Worm (Caenorhabditis elegans) whole organism, L2 larva: ENCODE measurements around the gene lgc-57.

Source experiments
- C34F6.9 ChIP-seq: fragments of 150-350 bp; optimal IDR thresholded peaks from 2 replicates; lab custom pipeline; 2014; ENCODE audit warnings: missing biosample characterization, missing genetic modification characterization
- F13H6.1 ChIP-seq: sonication (generic microtip); optimal IDR thresholded peaks from 2 replicates; lab custom pipeline; 2016; ENCODE audit warnings: missing genetic modification characterization, missing compliant biosample characterization
- R02D3.7 ChIP-seq: fragments of 150-350 bp; optimal IDR thresholded peaks from 2 replicates; lab custom pipeline; 2014; ENCODE audit warnings: missing biosample characterization, missing genetic modification characterization
- Y55F3AM.14 ChIP-seq: fragments of 200-800 bp; sonication (Bioruptor generic); optimal IDR thresholded peaks from 2 replicates; lab custom pipeline; 2018; ENCODE audit warnings: mild to moderate bottlenecking, missing genetic modification characterization, missing compliant biosample characterization
- alr-1 ChIP-seq: fragments of 150-350 bp; optimal IDR thresholded peaks from 2 replicates; lab custom pipeline; 2014; ENCODE audit warnings: missing biosample characterization, missing genetic modification characterization
- aly-2 ChIP-seq: fragments of 150-350 bp; optimal IDR thresholded peaks from 2 replicates; lab custom pipeline; 2014; ENCODE audit warnings: missing biosample characterization, missing genetic modification characterization
- ama-1 ChIP-seq: fragments of 150-350 bp; optimal IDR thresholded peaks from 2 replicates; lab custom pipeline; 2018; ENCODE audit warnings: inconsistent platforms
- blmp-1 ChIP-seq: sonication (generic microtip); optimal IDR thresholded peaks from 2 replicates; lab custom pipeline; 2017; ENCODE audit warnings: missing genetic modification characterization, mild to moderate bottlenecking, missing compliant biosample characterization, antibody characterized with exemption, moderate library complexity; ENCODE audit not compliant: insufficient read depth
- ceh-16 ChIP-seq: fragments of 150-350 bp; optimal IDR thresholded peaks from 2 replicates; lab custom pipeline; 2014; ENCODE audit warnings: missing biosample characterization, missing genetic modification characterization
- ceh-82 ChIP-seq: fragments of 150-350 bp; optimal IDR thresholded peaks from 2 replicates; lab custom pipeline; 2014; ENCODE audit warnings: missing biosample characterization, missing genetic modification characterization
- egl-27 ChIP-seq: sonication (generic microtip); optimal IDR thresholded peaks from 3 replicates; lab custom pipeline; 2017; ENCODE audit warnings: missing biosample characterization, missing genetic modification reagents, missing genetic modification characterization
- elt-3 ChIP-seq: sonication (generic microtip); optimal IDR thresholded peaks from 2 replicates; lab custom pipeline; 2017; ENCODE audit warnings: missing biosample characterization, missing genetic modification characterization
- fos-1 ChIP-seq: fragments of 150-350 bp; optimal IDR thresholded peaks from 2 replicates; lab custom pipeline; 2014; ENCODE audit warnings: missing biosample characterization, missing genetic modification characterization
- gmeb-1 ChIP-seq: fragments of 150-350 bp; optimal IDR thresholded peaks from 2 replicates; lab custom pipeline; 2014; ENCODE audit warnings: missing biosample characterization, missing genetic modification characterization
- lin-11 ChIP-seq: fragments of 150-350 bp; sonication (generic microtip); optimal IDR thresholded peaks from 2 replicates; lab custom pipeline; 2014; ENCODE audit warnings: missing biosample characterization, missing genetic modification characterization, inconsistent platforms, mixed read lengths
- lin-13 ChIP-seq: fragments of 150-350 bp; optimal IDR thresholded peaks from 2 replicates; lab custom pipeline; 2014; ENCODE audit warnings: missing biosample characterization, missing genetic modification reagents, missing genetic modification characterization
- lin-39 ChIP-seq: fragments of 150-350 bp; optimal IDR thresholded peaks from 2 replicates; lab custom pipeline; 2014; ENCODE audit warnings: missing biosample characterization, missing genetic modification reagents, missing genetic modification characterization
- mdl-1 ChIP-seq, 2 experiments: fragments of 150-350 bp in 1 of 2; sonication (generic microtip) in 1 of 2; optimal IDR thresholded peaks; 2 replicates each; lab custom pipeline; 2017; ENCODE audit warnings: missing biosample characterization in 2 of 2, missing genetic modification characterization in 2 of 2
- nhr-10 ChIP-seq: sonication (generic microtip); optimal IDR thresholded peaks from 2 replicates; lab custom pipeline; 2017; ENCODE audit warnings: missing biosample characterization, missing genetic modification characterization
- nhr-12 ChIP-seq: fragments of 150-350 bp; optimal IDR thresholded peaks from 2 replicates; lab custom pipeline; 2014; ENCODE audit warnings: missing biosample characterization, missing genetic modification characterization
- nhr-129 ChIP-seq: fragments of 150-350 bp; optimal IDR thresholded peaks from 2 replicates; lab custom pipeline; 2014; ENCODE audit warnings: missing biosample characterization, missing genetic modification characterization
- nhr-21 ChIP-seq: fragments of 150-350 bp; optimal IDR thresholded peaks from 2 replicates; lab custom pipeline; 2014; ENCODE audit warnings: missing biosample characterization, missing genetic modification characterization
- nhr-23 ChIP-seq: fragments of 150-350 bp; optimal IDR thresholded peaks from 2 replicates; lab custom pipeline; 2014; ENCODE audit warnings: missing biosample characterization, missing genetic modification reagents, missing genetic modification characterization
- nhr-237 ChIP-seq: fragments of 150-350 bp; optimal IDR thresholded peaks from 2 replicates; lab custom pipeline; 2014; ENCODE audit warnings: missing biosample characterization, missing genetic modification characterization
- nhr-25 ChIP-seq: fragments of 150-350 bp; sonication (generic microtip); optimal IDR thresholded peaks from 3 replicates; lab custom pipeline; 2014; ENCODE audit warnings: missing biosample characterization, missing genetic modification characterization
- nhr-77 ChIP-seq: fragments of 150-350 bp; optimal IDR thresholded peaks from 2 replicates; lab custom pipeline; 2014; ENCODE audit warnings: missing biosample characterization, missing genetic modification characterization
- skn-1 ChIP-seq: sonication (generic microtip); optimal IDR thresholded peaks from 2 replicates; lab custom pipeline; 2017; ENCODE audit warnings: missing biosample characterization, missing genetic modification characterization
- sma-3 ChIP-seq: sonication (generic microtip); optimal IDR thresholded peaks from 2 replicates; lab custom pipeline; 2016; ENCODE audit warnings: missing genetic modification reagents, missing genetic modification characterization, missing compliant biosample characterization
- sma-9 ChIP-seq, 2 experiments: fragments of 150-350 bp in 1 of 2; sonication (generic microtip) in 1 of 2; optimal IDR thresholded peaks; 2 replicates each; lab custom pipeline; 2014 to 2016; ENCODE audit warnings: missing genetic modification characterization in 2 of 2, mild to moderate bottlenecking in 1 of 2, missing biosample characterization in 1 of 2, missing compliant biosample characterization in 1 of 2, missing genetic modification reagents in 1 of 2, moderate library complexity in 1 of 2
- snpc-4 ChIP-seq: fragments of 150-350 bp; optimal IDR thresholded peaks from 2 replicates; lab custom pipeline; 2014; ENCODE audit warnings: missing biosample characterization, missing genetic modification characterization
- unc-39 ChIP-seq: fragments of 150-350 bp; optimal IDR thresholded peaks from 2 replicates; lab custom pipeline; 2014; ENCODE audit warnings: missing biosample characterization, missing genetic modification characterization
- unc-62 ChIP-seq: fragments of 150-350 bp; optimal IDR thresholded peaks from 2 replicates; lab custom pipeline; 2014; ENCODE audit warnings: missing biosample characterization, missing genetic modification reagents, missing genetic modification characterization
- zag-1 ChIP-seq: fragments of 150-350 bp; optimal IDR thresholded peaks from 2 replicates; lab custom pipeline; 2014; ENCODE audit warnings: missing biosample characterization, missing genetic modification characterization
- ztf-1 ChIP-seq: fragments of 200-800 bp; sonication (Bioruptor generic); conservative IDR thresholded peaks from 2 replicates; pipeline ENCODE4 v1.3.6; 2022; ENCODE audit warnings: missing genetic modification characterization, missing compliant biosample characterization
- ztf-11 ChIP-seq: sonication (generic microtip); optimal IDR thresholded peaks from 2 replicates; lab custom pipeline; 2017; ENCODE audit warnings: missing biosample characterization, missing genetic modification characterization
- ztf-4 ChIP-seq: fragments of 150-350 bp; optimal IDR thresholded peaks from 2 replicates; lab custom pipeline; 2014; ENCODE audit warnings: missing biosample characterization, missing genetic modification characterization

The lgc-57 gene

DNA sequence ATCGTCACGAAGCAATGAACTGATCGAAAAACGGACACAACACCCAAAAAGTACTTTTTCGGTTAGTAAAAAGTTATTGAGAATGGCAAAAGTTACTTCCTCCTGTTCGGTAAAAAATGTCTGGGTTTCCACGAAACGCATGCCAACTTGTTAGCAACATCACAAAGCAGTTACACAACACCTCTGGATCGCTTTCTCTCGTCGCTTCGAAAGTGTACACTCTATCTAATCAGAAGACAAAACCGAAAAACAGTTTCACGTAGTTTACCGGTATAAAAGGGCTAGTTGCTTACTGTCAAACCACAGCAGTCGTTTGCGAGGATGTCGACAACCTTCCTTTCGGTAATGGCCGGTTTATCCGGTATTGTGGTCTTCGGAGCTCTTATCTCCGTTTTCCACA is 12.1 kb downstream of the lgc-57 start, which contains the start of gene col-80:
Gene col-80, plus strand, starts transcription at position 301 of the 400 bp plus-strand sequence.
- TF ChIP-seq snpc-4 (tag; lab: Kevin White, UChicago) = no peak
- TF ChIP-seq unc-39 (tag; lab: Kevin White, UChicago) = no peak
- no peak for TF ChIP-seq nhr-77 (tag; lab: Kevin White, UChicago)
- TF ChIP-seq nhr-10 (tag; lab: Kevin White, UChicago) = no peak
- TF ChIP-seq ceh-82 (tag; lab: Kevin White, UChicago) = no peak
- TF ChIP-seq lin-13 (GFP tag; lab: Kevin White, UChicago) = no peak
- TF ChIP-seq skn-1 = no peak
- no peak for TF ChIP-seq fos-1 (tag; lab: Kevin White, UChicago)
- no peak for TF ChIP-seq ceh-16 (tag; lab: Kevin White, UChicago)
- no peak for TF ChIP-seq R02D3.7 (tag; lab: Kevin White, UChicago)
- TF ChIP-seq aly-2 (tag; lab: Kevin White, UChicago) = no peak
- no peak for TF ChIP-seq egl-27
- no peak for TF ChIP-seq mdl-1 (tag; optimal IDR thresholded peaks at IDR 0.05; lab: Kevin White, UChicago)
- TF ChIP-seq ztf-11 = no peak
- TF ChIP-seq nhr-12 = no peak
- no peak for TF ChIP-seq lin-39 (tag; lab: Kevin White, UChicago)
- no peak for TF ChIP-seq nhr-23 (tag; lab: Kevin White, UChicago)

DNA sequence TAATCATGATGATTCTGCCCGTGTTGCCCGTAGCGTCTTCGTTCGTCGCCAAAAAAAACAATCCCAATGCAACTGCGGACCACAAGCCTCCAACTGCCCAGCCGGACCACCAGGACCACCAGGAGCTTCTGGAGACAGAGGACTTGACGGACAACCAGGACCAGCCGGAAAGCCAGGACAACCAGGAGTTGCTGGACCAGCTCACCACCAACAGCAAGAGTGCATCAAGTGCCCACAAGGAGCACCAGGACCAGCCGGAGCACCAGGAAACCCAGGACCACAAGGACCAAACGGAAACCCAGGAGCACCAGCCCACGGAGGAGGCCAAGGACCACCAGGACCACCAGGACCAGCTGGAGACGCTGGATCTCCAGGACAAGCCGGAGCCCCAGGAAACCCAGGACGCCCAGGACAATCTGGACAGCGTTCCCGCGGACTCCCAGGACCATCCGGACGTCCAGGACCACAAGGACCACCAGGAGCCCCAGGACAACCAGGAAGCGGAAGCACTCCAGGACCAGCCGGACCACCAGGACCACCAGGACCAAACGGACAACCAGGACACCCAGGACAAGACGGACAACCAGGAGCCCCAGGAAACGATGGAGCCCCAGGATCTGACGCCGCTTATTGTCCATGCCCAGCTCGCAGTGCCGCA is 12.8 kb downstream of the lgc-57 start:
- TF ChIP-seq zag-1 (tag; lab: Kevin White, UChicago) = no peak
- TF ChIP-seq snpc-4 (tag; lab: Kevin White, UChicago) = no peak
- no peak for TF ChIP-seq aly-2 (tag; lab: Kevin White, UChicago)
- TF ChIP-seq ztf-4 = no peak
- TF ChIP-seq blmp-1 (tag; lab: Kevin White, UChicago) = no peak
- no peak for TF ChIP-seq nhr-237 (tag; lab: Kevin White, UChicago)
- TF ChIP-seq R02D3.7 (tag; lab: Kevin White, UChicago) = no peak
- no peak for TF ChIP-seq gmeb-1 (tag; lab: Kevin White, UChicago)
- TF ChIP-seq nhr-129 = no peak
- no peak for TF ChIP-seq ama-1 (lab: Kevin White, UChicago)
- TF ChIP-seq, all 48 proteins: peak for 0

DNA sequence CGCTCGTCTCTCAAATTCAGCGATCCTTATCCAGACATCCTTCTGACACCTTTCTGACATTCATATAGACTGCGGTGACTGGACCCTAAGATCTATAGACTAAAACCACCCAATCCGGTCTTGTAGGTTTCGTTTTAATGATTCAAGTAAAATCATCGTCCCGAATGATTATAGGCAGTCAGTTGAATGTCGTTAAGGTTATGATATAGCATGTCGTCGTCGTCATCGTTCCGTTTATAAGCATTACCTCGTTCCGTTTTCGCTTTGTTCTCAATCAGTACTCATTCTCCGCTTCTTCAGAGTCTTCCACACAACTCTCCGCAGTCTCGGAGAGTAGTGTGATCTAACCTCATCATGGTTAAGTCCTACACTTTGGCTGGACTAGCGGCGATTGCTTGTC is 13.8 kb downstream of the lgc-57 start, which contains the start of gene bli-1:
Gene bli-1, plus strand, starts transcription at position 301 of the 400 bp plus-strand sequence.
- no peak for TF ChIP-seq nhr-21 (tag; lab: Kevin White, UChicago)
- TF ChIP-seq nhr-77 (tag; lab: Kevin White, UChicago) = no peak
- TF ChIP-seq lin-39 (tag; lab: Kevin White, UChicago) = no peak
- no peak for TF ChIP-seq ztf-4
- no peak for TF ChIP-seq nhr-129
- TF ChIP-seq nhr-25 (tag; lab: Kevin White, UChicago) = no peak
- TF ChIP-seq fos-1 (tag; lab: Kevin White, UChicago) = no peak
- TF ChIP-seq sma-3 = no peak
- TF ChIP-seq gmeb-1 (tag; lab: Kevin White, UChicago) = no peak
- no peak for TF ChIP-seq lin-11 (tag; lab: Kevin White, UChicago)
- no peak for TF ChIP-seq Y55F3AM.14 (GFP tag; lab: Kevin White, UChicago)
- TF ChIP-seq elt-3 (tag; lab: Kevin White, UChicago) = no peak
- no peak for TF ChIP-seq ztf-1 (GFP tag; lab: Robert Waterston, UW)
- no peak for TF ChIP-seq unc-39 (tag; lab: Kevin White, UChicago)
- no peak for TF ChIP-seq alr-1 (tag; lab: Kevin White, UChicago)
- TF ChIP-seq F13H6.1 (tag; lab: Kevin White, UChicago) = no peak
- no peak for TF ChIP-seq sma-9 (GFP tag; optimal IDR thresholded peaks at IDR 0.05; lab: Kevin White, UChicago)
- no peak for TF ChIP-seq sma-9 (tag; optimal IDR thresholded peaks at IDR 0.05; lab: Kevin White, UChicago)
- no peak for TF ChIP-seq unc-62 (GFP tag; lab: Kevin White, UChicago)

DNA sequence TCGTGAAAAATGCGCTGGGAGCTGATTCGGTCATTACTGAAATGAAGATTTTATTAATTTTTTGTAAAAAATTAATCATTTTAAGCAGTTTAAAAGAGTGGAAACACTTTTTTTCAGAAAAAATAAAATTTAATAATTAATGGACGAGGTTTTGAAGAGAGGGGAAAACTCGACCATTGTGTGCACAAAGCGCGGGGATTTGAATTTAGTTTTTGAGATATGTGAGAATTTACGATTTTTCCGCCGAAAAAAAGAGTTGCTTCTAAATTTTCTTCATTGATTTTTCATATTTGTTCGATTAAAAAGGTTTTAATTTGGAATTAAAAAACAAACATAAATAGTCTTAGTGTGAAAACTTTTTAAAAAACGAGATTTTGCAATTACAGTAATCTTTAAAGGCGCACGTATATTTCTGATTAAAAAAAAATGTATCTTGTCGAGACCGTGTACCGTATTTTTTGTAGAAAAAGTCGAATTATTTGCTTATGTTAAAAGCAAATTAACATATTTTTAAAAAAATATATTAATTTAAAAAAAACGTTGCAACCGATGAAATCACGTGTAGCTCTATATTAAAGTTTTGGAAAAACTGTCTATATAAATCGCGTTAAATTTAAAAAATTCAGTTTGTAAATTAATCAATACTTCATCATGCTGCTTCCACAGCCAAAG is 19.6 kb downstream of the lgc-57 start, which contains the start of the genes dph-2 and C09G5.7:
Gene dph-2, minus strand, starts transcription at position 36 of the 672 bp plus-strand sequence.
Gene C09G5.7, plus strand, starts transcription at position 622 of the 672 bp plus-strand sequence.
- peak; percentile 40 for TF ChIP-seq C34F6.9
- TF ChIP-seq nhr-77 (tag; lab: Kevin White, UChicago) = no peak
- no peak for TF ChIP-seq unc-39 (tag; lab: Kevin White, UChicago)
- TF ChIP-seq gmeb-1 (tag; lab: Kevin White, UChicago) = peak; percentile 88
- no peak for TF ChIP-seq lin-39 (tag; lab: Kevin White, UChicago)
